ENCODE assay signal across 2 fruit fly cellular contexts in genomic region chr3R:15291551-15292223, dm6.
TF ChIP-seq lines count a peak whose summit lies in the region.

No protein-coding gene starts in this region.

TF ChIP-seq in whole organism, embryonic, 481 proteins besides CTCF, POLR2A, EP300 and RAD21 (continued from another document and continues in another):
- TF ChIP-seq pum (GFP tag; optimal IDR thresholded peaks at IDR 0.05; lab: Kevin White, UChicago): no peak
- TF ChIP-seq aop (GFP tag; IDR thresholded peaks at IDR 0.05; lab: Robert Waterston, UW): no peak
- TF ChIP-seq fu2 (GFP tag; optimal IDR thresholded peaks at IDR 0.05; lab: Kevin White, UChicago): no peak
- no peak for TF ChIP-seq dati (GFP tag; IDR thresholded peaks at IDR 0.05; lab: Robert Waterston, UW)
- peak; percentile 17 for TF ChIP-seq CG17385 (GFP tag; optimal IDR thresholded peaks at IDR 0.05; lab: Kevin White, UChicago)
- TF ChIP-seq exex (tag; optimal IDR thresholded peaks at IDR 0.05; lab: Kevin White, UChicago): peak; percentile 10
- no peak for TF ChIP-seq pita (GFP tag; optimal IDR thresholded peaks at IDR 0.05; lab: Kevin White, UChicago)
- TF ChIP-seq usp (GFP tag; optimal IDR thresholded peaks at IDR 0.05; lab: Kevin White, UChicago): no peak
- TF ChIP-seq Hmr (GFP tag; optimal IDR thresholded peaks at IDR 0.05; lab: Kevin White, UChicago): peak; percentile 23
- TF ChIP-seq CG17186 (GFP tag; optimal IDR thresholded peaks at IDR 0.05; lab: Kevin White, UChicago): no peak
- TF ChIP-seq Lhr (GFP tag; optimal IDR thresholded peaks at IDR 0.05; lab: Kevin White, UChicago): no peak
- no peak for TF ChIP-seq CG11247 (GFP tag; IDR thresholded peaks at IDR 0.05; lab: Robert Waterston, UW)
- no peak for TF ChIP-seq bcd (GFP tag; optimal IDR thresholded peaks at IDR 0.05; lab: Kevin White, UChicago)
- no peak for TF ChIP-seq CG13775 (GFP tag; optimal IDR thresholded peaks at IDR 0.05; lab: Kevin White, UChicago)
- no peak for TF ChIP-seq CG32772 (GFP tag; IDR thresholded peaks at IDR 0.05; lab: Robert Waterston, UW)
- TF ChIP-seq Pdp1 (GFP tag; optimal IDR thresholded peaks at IDR 0.05; lab: Kevin White, UChicago): peak in 1 of 2 experiments; percentile 54
- no peak for TF ChIP-seq CG14014 (GFP tag; IDR thresholded peaks at IDR 0.05; lab: Robert Waterston, UW)
- TF ChIP-seq CG4707 (GFP tag; optimal IDR thresholded peaks at IDR 0.05; lab: Kevin White, UChicago): no peak
- TF ChIP-seq CG17359 (tag; optimal IDR thresholded peaks at IDR 0.05; lab: Kevin White, UChicago): no peak
- no peak for TF ChIP-seq bbx (GFP tag; IDR thresholded peaks at IDR 0.05; lab: Robert Waterston, UW; ENCODE audit: partially characterized antibody)
- TF ChIP-seq gfzf (GFP tag; optimal IDR thresholded peaks at IDR 0.05; lab: Kevin White, UChicago): no peak
- no peak for TF ChIP-seq NC2β (GFP tag; optimal IDR thresholded peaks at IDR 0.05; lab: Kevin White, UChicago)
- no peak for TF ChIP-seq D19A (tag; optimal IDR thresholded peaks at IDR 0.05; lab: Kevin White, UChicago)
- TF ChIP-seq CG9215 (GFP tag; IDR thresholded peaks at IDR 0.05; lab: Robert Waterston, UW): no peak
- TF ChIP-seq CG3726 (GFP tag; IDR thresholded peaks at IDR 0.05; lab: Robert Waterston, UW): no peak
- no peak for TF ChIP-seq Bteb2 (GFP tag; optimal IDR thresholded peaks at IDR 0.05; lab: Kevin White, UChicago)
- TF ChIP-seq cad (GFP tag; optimal IDR thresholded peaks at IDR 0.05; lab: Kevin White, UChicago): no peak
- peak; percentile 59 for TF ChIP-seq HmgZ (tag; optimal IDR thresholded peaks at IDR 0.05; lab: Kevin White, UChicago)
- no peak for TF ChIP-seq Dfd (GFP tag; optimal IDR thresholded peaks at IDR 0.05; lab: Kevin White, UChicago)
- TF ChIP-seq CG1832 (GFP tag; optimal IDR thresholded peaks at IDR 0.05; lab: Kevin White, UChicago): peak; percentile 89
- no peak for TF ChIP-seq Ets97D (GFP tag; optimal IDR thresholded peaks at IDR 0.05; lab: Kevin White, UChicago)
- TF ChIP-seq cg (GFP tag; optimal IDR thresholded peaks at IDR 0.05; lab: Kevin White, UChicago): peak; percentile 61
- TF ChIP-seq CG6254 (GFP tag; optimal IDR thresholded peaks at IDR 0.05; lab: Kevin White, UChicago): peak; percentile 99
- peak in 1 of 2 experiments; percentile 31 for TF ChIP-seq bsh (GFP tag; optimal IDR thresholded peaks at IDR 0.05; lab: Kevin White, UChicago)
- no peak for TF ChIP-seq CG13424 (tag; optimal IDR thresholded peaks at IDR 0.05; lab: Kevin White, UChicago)
- TF ChIP-seq ATbp (GFP tag; optimal IDR thresholded peaks at IDR 0.05; lab: Kevin White, UChicago): no peak
- TF ChIP-seq CG12769 (tag; optimal IDR thresholded peaks at IDR 0.05; lab: Kevin White, UChicago): peak; percentile 63
- TF ChIP-seq wor (GFP tag; IDR thresholded peaks at IDR 0.05; lab: Robert Waterston, UW): no peak
- no peak for TF ChIP-seq org-1 (GFP tag; optimal IDR thresholded peaks at IDR 0.05; lab: Kevin White, UChicago)
- no peak for TF ChIP-seq CG11456 (GFP tag; IDR thresholded peaks at IDR 0.05; lab: Robert Waterston, UW)
- no peak for TF ChIP-seq CG15269 (tag; optimal IDR thresholded peaks at IDR 0.05; lab: Kevin White, UChicago)
- TF ChIP-seq CG2116 (GFP tag; optimal IDR thresholded peaks at IDR 0.05; lab: Kevin White, UChicago): no peak
- TF ChIP-seq CoRest (tag; optimal IDR thresholded peaks at IDR 0.05; lab: Kevin White, UChicago): no peak
- TF ChIP-seq CG3281 (GFP tag; optimal IDR thresholded peaks at IDR 0.05; lab: Kevin White, UChicago): peak; percentile 12
- no peak for TF ChIP-seq Meics (GFP tag; optimal IDR thresholded peaks at IDR 0.05; lab: Kevin White, UChicago)
- TF ChIP-seq cas (GFP tag; IDR thresholded peaks at IDR 0.05; lab: Robert Waterston, UW): no peak
- no peak for TF ChIP-seq CG10321 (GFP tag; IDR thresholded peaks at IDR 0.05; lab: Robert Waterston, UW)
- TF ChIP-seq salm (tag; optimal IDR thresholded peaks at IDR 0.05; lab: Kevin White, UChicago): peak; percentile 10
- no peak for TF ChIP-seq nerfin-1 (tag; optimal IDR thresholded peaks at IDR 0.05; lab: Kevin White, UChicago)
- no peak for TF ChIP-seq CG30431 (GFP tag; optimal IDR thresholded peaks at IDR 0.05; lab: Kevin White, UChicago)
- TF ChIP-seq CG34376 (GFP tag; optimal IDR thresholded peaks at IDR 0.05; lab: Kevin White, UChicago): peak; percentile 38
- peak; percentile 27 for TF ChIP-seq CG17568 (GFP tag; optimal IDR thresholded peaks at IDR 0.05; lab: Kevin White, UChicago)
- no peak for TF ChIP-seq CG43689 (GFP tag; IDR thresholded peaks at IDR 0.05; lab: Robert Waterston, UW)
- TF ChIP-seq grn (GFP tag; optimal IDR thresholded peaks at IDR 0.05; lab: Kevin White, UChicago): peak; percentile 23
- peak; percentile 49 for TF ChIP-seq CG15479 (GFP tag; optimal IDR thresholded peaks at IDR 0.05; lab: Kevin White, UChicago)
- peak; percentile 54 for TF ChIP-seq lbe (GFP tag; optimal IDR thresholded peaks at IDR 0.05; lab: Kevin White, UChicago)
- no peak for TF ChIP-seq grau (tag; optimal IDR thresholded peaks at IDR 0.05; lab: Kevin White, UChicago)
- TF ChIP-seq Kr (GFP tag; optimal IDR thresholded peaks at IDR 0.05; lab: Kevin White, UChicago): peak; percentile 20
- no peak for TF ChIP-seq slou (GFP tag; optimal IDR thresholded peaks at IDR 0.05; lab: Kevin White, UChicago)
- no peak for TF ChIP-seq CG2202 (tag; optimal IDR thresholded peaks at IDR 0.05; lab: Kevin White, UChicago)
- TF ChIP-seq vvl (GFP tag; IDR thresholded peaks at IDR 0.05; lab: Robert Waterston, UW): no peak
- no peak for TF ChIP-seq CG31388 (GFP tag; optimal IDR thresholded peaks at IDR 0.05; lab: Kevin White, UChicago)
- no peak for TF ChIP-seq pfk (GFP tag; optimal IDR thresholded peaks at IDR 0.05; lab: Kevin White, UChicago)
- peak; percentile 44 for TF ChIP-seq CG18599 (GFP tag; optimal IDR thresholded peaks at IDR 0.05; lab: Kevin White, UChicago)
- peak; percentile 98 to 99 for TF ChIP-seq Trl (optimal IDR thresholded peaks at IDR 0.05; lab: Kevin White, UChicago)
- TF ChIP-seq Trl (GFP tag; optimal IDR thresholded peaks at IDR 0.05; lab: Kevin White, UChicago): peak; percentile 42
- peak; percentile 93 for TF ChIP-seq CG3163 (GFP tag; optimal IDR thresholded peaks at IDR 0.05; lab: Kevin White, UChicago)
- peak; percentile 47 for TF ChIP-seq kni (GFP tag; optimal IDR thresholded peaks at IDR 0.05; lab: Kevin White, UChicago)
- peak; percentile 12 for TF ChIP-seq Med (GFP tag; lab: Kevin White, UChicago)
- no peak for TF ChIP-seq NC2α (GFP tag; optimal IDR thresholded peaks at IDR 0.05; lab: Kevin White, UChicago)

TF ChIP-seq in whole organism, wandering third instar larva, 38 proteins besides CTCF, POLR2A, EP300 and RAD21 (continued from another document):
- TF ChIP-seq h (GFP tag; optimal IDR thresholded peaks at IDR 0.05; lab: Kevin White, UChicago) (peak; percentile 24), Vsx2 (GFP tag; optimal IDR thresholded peaks at IDR 0.05; lab: Kevin White, UChicago; ENCODE audit: partially characterized antibody) (peak; percentile 70), dsf (GFP tag; optimal IDR thresholded peaks at IDR 0.05; lab: Kevin White, UChicago; ENCODE audit: borderline replicate concordance) (no peak), dmrt93B (GFP tag; optimal IDR thresholded peaks at IDR 0.05; lab: Kevin White, UChicago) (no peak), sv (GFP tag; optimal IDR thresholded peaks at IDR 0.05; lab: Kevin White, UChicago) (no peak), Hnf4 (GFP tag; optimal IDR thresholded peaks at IDR 0.05; lab: Kevin White, UChicago) (no peak), GATAd (GFP tag; optimal IDR thresholded peaks at IDR 0.05; lab: Kevin White, UChicago) (no peak)
